Worm (Caenorhabditis elegans) whole organism, L4 larva: Measurements from ENCODE around the gene F40F8.4.

ENCODE experiments used
- D1046.2 ChIP-seq: fragments of 200-800 bp; sonication (Bioruptor generic); IDR thresholded peaks from 2 replicates; pipeline ENCODE4 v1.3.6; 2022; ENCODE audit warnings: missing genetic modification characterization, missing compliant biosample characterization
- F10B5.3 ChIP-seq: sonication (generic microtip); optimal IDR thresholded peaks from 2 replicates; lab custom pipeline; 2016; ENCODE audit warnings: mild to moderate bottlenecking, missing genetic modification characterization, missing compliant biosample characterization
- F26F4.8 ChIP-seq: fragments of 200-800 bp; sonication (Bioruptor generic); conservative IDR thresholded peaks from 2 replicates; pipeline ENCODE4 v1.3.6; 2022; ENCODE audit warnings: missing genetic modification characterization, missing compliant biosample characterization
- F37D6.2 ChIP-seq: sonication (generic microtip); optimal IDR thresholded peaks from 2 replicates; lab custom pipeline; 2016; ENCODE audit warnings: mild to moderate bottlenecking, missing genetic modification characterization, missing compliant biosample characterization
- F44E2.7 ChIP-seq: fragments of 200-800 bp; sonication (Bioruptor generic); IDR thresholded peaks from 2 replicates; pipeline ENCODE4 v2.1.2; 2022; ENCODE audit warnings: missing genetic modification characterization, missing compliant biosample characterization
- F49E8.2 ChIP-seq: sonication (generic microtip); optimal IDR thresholded peaks from 2 replicates; lab custom pipeline; 2016; ENCODE audit warnings: missing compliant biosample characterization, mild to moderate bottlenecking, missing genetic modification characterization, borderline replicate concordance
- R02D3.7 ChIP-seq: fragments of 150-350 bp; sonication (generic microtip); optimal IDR thresholded peaks from 3 replicates; lab custom pipeline; 2014; ENCODE audit warnings: missing biosample characterization, missing genetic modification characterization
- ZK546.5 ChIP-seq, 2 experiments: sonication (generic microtip); optimal IDR thresholded peaks; 2 replicates each; lab custom pipeline; 2017; ENCODE audit warnings: missing biosample characterization in 2 of 2, missing genetic modification characterization in 2 of 2
- arid-1 ChIP-seq: fragments of 200-800 bp; sonication (Bioruptor generic); conservative IDR thresholded peaks from 2 replicates; pipeline ENCODE4 v1.3.6; 2022; ENCODE audit warnings: missing genetic modification reagents, missing genetic modification characterization, missing compliant biosample characterization
- ceh-20 ChIP-seq: fragments of 200-800 bp; sonication (Bioruptor generic); IDR thresholded peaks from 2 replicates; pipeline ENCODE4 v1.3.6; 2022; ENCODE audit warnings: missing genetic modification reagents, missing genetic modification characterization, missing compliant biosample characterization
- ceh-32 ChIP-seq: sonication (generic microtip); optimal IDR thresholded peaks from 2 replicates; lab custom pipeline; 2016; ENCODE audit warnings: mild to moderate bottlenecking, missing genetic modification characterization, missing compliant biosample characterization; ENCODE audit not compliant: poor library complexity
- ceh-62 ChIP-seq: sonication (generic microtip); optimal IDR thresholded peaks from 2 replicates; lab custom pipeline; 2017; ENCODE audit warnings: missing biosample characterization, missing genetic modification characterization
- ces-1 ChIP-seq: fragments of 150-350 bp; sonication (generic microtip); optimal IDR thresholded peaks from 4 replicates; lab custom pipeline; 2014; ENCODE audit warnings: missing biosample characterization, missing genetic modification reagents, missing genetic modification characterization
- cey-2 ChIP-seq: sonication (generic microtip); optimal IDR thresholded peaks from 3 replicates; lab custom pipeline; 2017; ENCODE audit warnings: missing genetic modification characterization, mild to moderate bottlenecking, missing compliant biosample characterization, antibody characterized with exemption, borderline replicate concordance; ENCODE audit not compliant: insufficient read depth
- ctbp-1 ChIP-seq: fragments of 200-800 bp; sonication (Bioruptor generic); IDR thresholded peaks from 2 replicates; pipeline ENCODE4 v1.3.6; 2022; ENCODE audit warnings: missing genetic modification reagents, missing genetic modification characterization, missing compliant biosample characterization
- daf-12 ChIP-seq: fragments of 150-350 bp; optimal IDR thresholded peaks from 2 replicates; lab custom pipeline; 2014; ENCODE audit warnings: missing biosample characterization, missing genetic modification reagents, missing genetic modification characterization
- daf-19 ChIP-seq: fragments of 200-800 bp; sonication (Bioruptor generic); conservative IDR thresholded peaks from 2 replicates; pipeline ENCODE4 v1.3.6; 2022; ENCODE audit warnings: missing genetic modification characterization, missing compliant biosample characterization
- dmd-8 ChIP-seq: fragments of 200-800 bp; sonication (Bioruptor generic); IDR thresholded peaks from 2 replicates; pipeline ENCODE4 v1.3.6; 2022; ENCODE audit warnings: missing genetic modification characterization, missing compliant biosample characterization
- dmd-9 ChIP-seq: fragments of 200-800 bp; sonication (Bioruptor generic); IDR thresholded peaks from 2 replicates; pipeline ENCODE4 v1.3.6; 2022; ENCODE audit warnings: missing genetic modification reagents, missing genetic modification characterization, missing compliant biosample characterization
- egl-43 ChIP-seq: fragments of 200-800 bp; sonication (Bioruptor generic); IDR thresholded peaks from 2 replicates; pipeline ENCODE4 v1.3.6; 2022; ENCODE audit warnings: missing genetic modification reagents, missing genetic modification characterization, missing compliant biosample characterization
- fkh-10 ChIP-seq: fragments of 150-350 bp; optimal IDR thresholded peaks from 2 replicates; lab custom pipeline; 2014; ENCODE audit warnings: missing biosample characterization, missing genetic modification reagents, missing genetic modification characterization
- gei-8 ChIP-seq: fragments of 200-800 bp; sonication (Bioruptor generic); optimal IDR thresholded peaks from 2 replicates; lab custom pipeline; 2018; ENCODE audit warnings: mild to moderate bottlenecking, missing genetic modification characterization, missing compliant biosample characterization
- hif-1 ChIP-seq, 2 experiments: sonication (generic microtip); optimal IDR thresholded peaks; 2 replicates each; lab custom pipeline; 2016 to 2017; ENCODE audit warnings: missing compliant biosample characterization in 2 of 2, missing genetic modification characterization in 2 of 2, missing genetic modification reagents in 2 of 2, missing genotype in 2 of 2, mild to moderate bottlenecking in 1 of 2
- hlh-30 ChIP-seq: sonication (generic microtip); optimal IDR thresholded peaks from 2 replicates; lab custom pipeline; 2017; ENCODE audit warnings: antibody characterized with exemption, mild to moderate bottlenecking, missing genetic modification characterization, missing compliant biosample characterization; ENCODE audit not compliant: insufficient read depth
- hmg-1.1 ChIP-seq: fragments of 200-800 bp; sonication (Bioruptor generic); IDR thresholded peaks from 2 replicates; pipeline ENCODE4 v1.3.6; 2022; ENCODE audit warnings: missing genetic modification reagents, missing genetic modification characterization, missing compliant biosample characterization
- jun-1 ChIP-seq: fragments of 150-350 bp; optimal IDR thresholded peaks from 2 replicates; lab custom pipeline; 2014; ENCODE audit warnings: missing biosample characterization, missing genetic modification reagents, missing genetic modification characterization
- lim-7 ChIP-seq: fragments of 200-800 bp; sonication (Bioruptor generic); IDR thresholded peaks from 2 replicates; pipeline ENCODE4 v1.3.6; 2022; ENCODE audit warnings: missing genetic modification characterization, missing compliant biosample characterization
- lin-1 ChIP-seq: fragments of 200-800 bp; sonication (Bioruptor generic); IDR thresholded peaks from 2 replicates; pipeline ENCODE4 v1.3.6; 2022; ENCODE audit warnings: missing genetic modification reagents, missing genetic modification characterization, missing compliant biosample characterization
- lin-39 ChIP-seq: fragments of 150-350 bp; optimal IDR thresholded peaks from 2 replicates; lab custom pipeline; 2014; ENCODE audit warnings: missing biosample characterization, missing genetic modification reagents, missing genetic modification characterization
- lsy-2 ChIP-seq, 2 experiments: fragments of 150-350 bp in 1 of 2; sonication (generic microtip) in 1 of 2; optimal IDR thresholded peaks; 2 replicates each; lab custom pipeline; 2014 to 2017; ENCODE audit warnings: missing biosample characterization in 2 of 2, missing genetic modification characterization in 2 of 2
- madf-5 ChIP-seq, 2 experiments: fragments of 200-800 bp; sonication (Bioruptor generic); IDR thresholded peaks; 2 replicates each; pipeline ENCODE4 v1.3.6; 2022; ENCODE audit warnings: missing compliant biosample characterization in 2 of 2, missing genetic modification characterization in 2 of 2
- madf-9 ChIP-seq: fragments of 200-800 bp; sonication (Bioruptor generic); conservative IDR thresholded peaks from 2 replicates; pipeline ENCODE4 v1.3.6; 2022; ENCODE audit warnings: missing genetic modification reagents, missing genetic modification characterization, missing compliant biosample characterization
- mdl-1 ChIP-seq, 2 experiments: fragments of 150-350 bp in 1 of 2; sonication (generic microtip) in 1 of 2; optimal IDR thresholded peaks; 2 replicates each; lab custom pipeline; 2014 to 2017; ENCODE audit warnings: missing biosample characterization in 2 of 2, missing genetic modification characterization in 2 of 2
- mes-2 ChIP-seq: sonication (generic microtip); optimal IDR thresholded peaks from 2 replicates; lab custom pipeline; 2016; ENCODE audit warnings: missing genotype, mild to moderate bottlenecking, missing genetic modification characterization, missing compliant biosample characterization; ENCODE audit not compliant: poor library complexity, severe bottlenecking
- nhr-11 ChIP-seq: fragments of 150-350 bp; optimal IDR thresholded peaks from 2 replicates; lab custom pipeline; 2014; ENCODE audit warnings: missing biosample characterization, missing genetic modification characterization
- nhr-237 ChIP-seq: sonication (generic microtip); optimal IDR thresholded peaks from 2 replicates; lab custom pipeline; 2017; ENCODE audit warnings: missing biosample characterization, missing genetic modification characterization
- nhr-25 ChIP-seq: sonication (generic microtip); optimal IDR thresholded peaks from 2 replicates; lab custom pipeline; 2017; ENCODE audit warnings: missing genetic modification characterization, mild to moderate bottlenecking, missing compliant biosample characterization, antibody characterized with exemption, moderate library complexity, borderline replicate concordance; ENCODE audit not compliant: insufficient read depth
- nhr-28 ChIP-seq: fragments of 150-350 bp; optimal IDR thresholded peaks from 2 replicates; lab custom pipeline; 2014; ENCODE audit warnings: missing biosample characterization, missing genetic modification characterization
- nhr-41 ChIP-seq: fragments of 200-800 bp; sonication (Bioruptor generic); IDR thresholded peaks from 2 replicates; pipeline ENCODE4 v1.3.6; 2022; ENCODE audit warnings: missing genetic modification reagents, missing genetic modification characterization, missing compliant biosample characterization
- nhr-42 ChIP-seq: fragments of 200-800 bp; sonication (Bioruptor generic); IDR thresholded peaks from 2 replicates; pipeline ENCODE4 v1.3.6; 2022; ENCODE audit warnings: missing genetic modification characterization, missing compliant biosample characterization
- nhr-77 ChIP-seq: fragments of 150-350 bp; optimal IDR thresholded peaks from 2 replicates; lab custom pipeline; 2014; ENCODE audit warnings: missing biosample characterization, missing genetic modification characterization
- php-3 ChIP-seq: fragments of 200-800 bp; sonication (Bioruptor generic); IDR thresholded peaks from 2 replicates; pipeline ENCODE4 v1.3.6; 2022; ENCODE audit warnings: missing genetic modification reagents, missing genetic modification characterization, missing compliant biosample characterization
- set-16 ChIP-seq: fragments of 200-800 bp; sonication (Bioruptor generic); IDR thresholded peaks from 2 replicates; pipeline ENCODE4 v1.3.6; 2022; ENCODE audit warnings: missing genetic modification reagents, missing genetic modification characterization, missing compliant biosample characterization
- skn-1 ChIP-seq: fragments of 150-350 bp; optimal IDR thresholded peaks from 2 replicates; lab custom pipeline; 2014; ENCODE audit warnings: missing biosample characterization, missing genetic modification characterization
- snpc-1.2 ChIP-seq: fragments of 200-800 bp; sonication (Bioruptor generic); IDR thresholded peaks from 2 replicates; pipeline ENCODE4 v1.3.6; 2022; ENCODE audit warnings: missing genetic modification reagents, missing genetic modification characterization, missing compliant biosample characterization
- tag-97 ChIP-seq: fragments of 200-800 bp; sonication (Bioruptor generic); IDR thresholded peaks from 2 replicates; pipeline ENCODE4 v1.3.6; 2022; ENCODE audit warnings: missing genetic modification characterization, missing compliant biosample characterization
- vab-7 ChIP-seq: fragments of 200-800 bp; sonication (Bioruptor generic); IDR thresholded peaks from 2 replicates; pipeline ENCODE4 v1.3.6; 2022; ENCODE audit warnings: missing genetic modification reagents, missing genetic modification characterization, missing compliant biosample characterization
- zag-1 ChIP-seq: fragments of 150-350 bp; optimal IDR thresholded peaks from 2 replicates; lab custom pipeline; 2014; ENCODE audit warnings: missing biosample characterization, missing genetic modification characterization
- zfp-2 ChIP-seq: sonication (generic microtip); optimal IDR thresholded peaks from 2 replicates; lab custom pipeline; 2016; ENCODE audit warnings: mild to moderate bottlenecking, missing genetic modification characterization, missing compliant biosample characterization

Gene F40F8.4

ce11 chrII:11126312-11127000 is 13.6 kb downstream of the F40F8.4 start, which contains the start of the genes rps-9 and lsm-1 (continued):
- TF ChIP-seq dmd-8 (no peak), fkh-10 (GFP tag; lab: Kevin White, UChicago) (peak; percentile 40), hlh-30 (tag; lab: Kevin White, UChicago) (peak; percentile 58), nhr-237 (tag; lab: Kevin White, UChicago) (no peak), madf-5 (GFP tag; IDR thresholded peaks at IDR 0.05; lab: Robert Waterston, UW) (no peak), nhr-41 (GFP tag; lab: Robert Waterston, UW) (no peak), jun-1 (tag; lab: Kevin White, UChicago) (no peak), snpc-1.2 (GFP tag; lab: Robert Waterston, UW) (no peak), R02D3.7 (tag; lab: Kevin White, UChicago) (no peak), lin-39 (tag; lab: Kevin White, UChicago) (no peak), skn-1 (no peak), cey-2 (tag; lab: Kevin White, UChicago) (no peak), dmd-9 (GFP tag; lab: Robert Waterston, UW) (no peak), F37D6.2 (no peak), nhr-25 (tag; lab: Kevin White, UChicago) (no peak), madf-9 (GFP tag; lab: Robert Waterston, UW) (no peak), gei-8 (GFP tag; lab: Kevin White, UChicago) (no peak), ceh-32 (tag; lab: Kevin White, UChicago) (no peak), ces-1 (no peak), lim-7 (GFP tag; lab: Robert Waterston, UW) (no peak), php-3 (no peak), F10B5.3 (no peak), set-16 (no peak), ceh-20 (no peak), zfp-2 (no peak), daf-19 (GFP tag; lab: Robert Waterston, UW) (no peak), F49E8.2 (no peak), D1046.2 (no peak), zag-1 (tag; lab: Kevin White, UChicago) (no peak), arid-1 (0 out of 2 replicates have a peak, but pooled peaks have one; percentile 38), ceh-62 (no peak), daf-12 (tag; lab: Kevin White, UChicago) (no peak), vab-7 (GFP tag; lab: Robert Waterston, UW) (no peak), F26F4.8 (no peak), lin-1 (GFP tag; lab: Robert Waterston, UW) (no peak), hif-1 (tag; optimal IDR thresholded peaks at IDR 0.05; lab: Kevin White, UChicago) (peak in 1 of 2 experiments; percentile 64), egl-43 (GFP tag; lab: Robert Waterston, UW) (no peak), nhr-28 (tag; lab: Kevin White, UChicago) (peak; percentile 5), ctbp-1 (GFP tag; lab: Robert Waterston, UW) (no peak), nhr-42 (GFP tag; lab: Robert Waterston, UW) (no peak), nhr-11 (tag; lab: Kevin White, UChicago) (peak; percentile 45), lsy-2 (tag; optimal IDR thresholded peaks at IDR 0.05; lab: Kevin White, UChicago) (peak; percentile 49 to 98), mes-2 (tag; lab: Kevin White, UChicago) (peak; percentile 84), hmg-1.1 (GFP tag; lab: Robert Waterston, UW) (peak; percentile 60; the same call in 1 of the 2 replicates), mdl-1 (tag; optimal IDR thresholded peaks at IDR 0.05; lab: Kevin White, UChicago) (no peak), nhr-77 (peak; percentile 50), ZK546.5 (tag; optimal IDR thresholded peaks at IDR 0.05; lab: Kevin White, UChicago) (no peak), F44E2.7 (no peak), tag-97 (no peak)
